Fruit fly (Drosophila melanogaster) whole organism, wandering third instar larva: ENCODE results near the gene CG13917.

ENCODE experiments used
- Rel ChIP-seq, 2 experiments: fragments of 200-800 bp; sonication (Bioruptor generic) in 1 of 2; optimal IDR thresholded peaks; 2 replicates in 1 of 2; 3 replicates in 1 of 2; lab custom pipeline; 2016 to 2019; ENCODE audit warnings: mild to moderate bottlenecking in 2 of 2, missing biosample characterization in 2 of 2, missing genetic modification characterization in 2 of 2, moderate library complexity in 1 of 2
- pan ChIP-seq: fragments of >200 bp; optimal IDR thresholded peaks from 2 replicates; lab custom pipeline; 2017

DNA sequence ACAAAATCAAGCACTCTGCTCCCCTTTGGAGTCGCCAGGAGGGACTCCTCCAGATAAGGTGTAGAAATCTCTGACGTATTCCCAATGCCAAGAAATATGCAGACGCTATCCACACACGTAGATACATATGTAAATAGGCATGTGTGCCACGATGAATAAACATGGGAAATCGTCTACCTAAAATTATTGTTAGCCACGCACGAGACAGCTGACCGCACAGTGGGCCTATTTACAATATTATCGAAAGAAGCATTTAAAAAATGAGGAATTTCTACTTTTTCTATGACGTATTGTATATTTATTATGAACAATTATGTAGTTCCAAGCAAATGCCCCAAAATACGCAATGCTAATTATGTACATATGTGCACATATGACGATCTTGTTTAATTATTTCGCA, 27.4 kb upstream of the CG13917 start:
- TF ChIP-seq Rel (GFP tag; optimal IDR thresholded peaks at IDR 0.05; lab: Kevin White, UChicago): no peak
- no peak for TF ChIP-seq Rel (tag; optimal IDR thresholded peaks at IDR 0.05; lab: Kevin White, UChicago)
- TF ChIP-seq pan: no peak
